Fruit fly (Drosophila melanogaster) whole organism, wandering third instar larva: ENCODE measurements around the gene Rbp1.

ENCODE experiments used
- Dfd ChIP-seq: fragments of >200 bp; optimal IDR thresholded peaks from 2 replicates; lab custom pipeline; 2017; ENCODE audit warnings: missing biosample characterization, missing genetic modification characterization
- h ChIP-seq: fragments of 200-800 bp; sonication (Bioruptor generic); optimal IDR thresholded peaks from 3 replicates; lab custom pipeline; 2016; ENCODE audit warnings: missing biosample characterization, mild to moderate bottlenecking, missing genetic modification characterization
- pan ChIP-seq: fragments of >200 bp; optimal IDR thresholded peaks from 2 replicates; lab custom pipeline; 2017
- usp ChIP-seq: fragments of >200 bp; optimal IDR thresholded peaks from 2 replicates; lab custom pipeline; 2017; ENCODE audit warnings: missing biosample characterization, missing genetic modification characterization

DNA sequence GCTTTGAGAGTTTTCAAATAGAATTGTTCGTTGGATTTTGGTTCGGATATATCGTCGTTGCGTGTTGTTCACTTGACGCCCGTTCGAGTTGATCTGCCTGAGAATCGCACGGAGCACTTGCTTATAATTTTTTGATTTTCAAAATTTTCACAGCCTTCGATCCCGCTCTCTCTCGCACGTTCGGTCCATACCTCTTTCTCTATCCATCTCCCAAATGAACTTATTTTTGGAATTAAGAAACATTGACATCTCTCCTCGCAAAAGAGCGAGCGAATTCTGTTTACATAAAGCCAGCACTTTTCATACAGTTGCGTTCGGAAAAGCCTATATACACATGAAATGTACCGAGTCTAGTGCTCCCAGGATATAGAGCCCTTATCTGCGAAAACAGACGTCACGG, 6.9 kb upstream of the Rbp1 start, which contains the start of the genes CG45076, CG45078 and fau:
- TF ChIP-seq usp (GFP tag; lab: Kevin White, UChicago): no peak
- no peak for TF ChIP-seq h (GFP tag; lab: Kevin White, UChicago)
- no peak for TF ChIP-seq pan (lab: Kevin White, UChicago)
- no peak for TF ChIP-seq Dfd (GFP tag; lab: Kevin White, UChicago)
